Fruit fly (Drosophila melanogaster) Kc167 (cell line): Measurements from ENCODE around the gene Kots.

Experiments
- Myc ChIP-seq: fragments of >200 bp; optimal IDR thresholded peaks from 2 replicates; lab custom pipeline; 2017; ENCODE audit warnings: missing external identifiers
- Sin3A ChIP-seq: fragments of >200 bp; optimal IDR thresholded peaks from 2 replicates; lab custom pipeline; 2018; ENCODE audit warnings: missing external identifiers
- h ChIP-seq: fragments of >200 bp; optimal IDR thresholded peaks from 3 replicates; lab custom pipeline; 2018; ENCODE audit warnings: missing external identifiers
- insv ChIP-seq: fragments of >200 bp; optimal IDR thresholded peaks from 3 replicates; lab custom pipeline; 2018; ENCODE audit warnings: missing external identifiers
- psq ChIP-seq: fragments of >200 bp; optimal IDR thresholded peaks from 2 replicates; lab custom pipeline; 2017; ENCODE audit warnings: missing external identifiers
- ttk ChIP-seq: sonication (Bioruptor generic); optimal IDR thresholded peaks from 2 replicates; lab custom pipeline; 2017; ENCODE audit warnings: missing external identifiers

The Kots gene

dm6 chr3R:13964074-13964473 lies at the start of gene Kots:
Gene Kots, minus strand, starts transcription at chr3R:13964174.
- TF ChIP-seq h (lab: Kevin White, UChicago) (no peak), psq (lab: Kevin White, UChicago) (no peak), Myc (lab: Kevin White, UChicago) (no peak), Sin3A (lab: Kevin White, UChicago) (no peak), ttk (lab: Kevin White, UChicago) (no peak), insv (lab: Kevin White, UChicago) (no peak)

dm6 chr3R:14012478-14013146 lies 48.6 kb upstream of the Kots start:
- TF ChIP-seq Myc (lab: Kevin White, UChicago): no peak
- no peak for TF ChIP-seq psq (lab: Kevin White, UChicago)

dm6 chr3R:14011629-14012028 lies 47.7 kb upstream of the Kots start:
- TF ChIP-seq Sin3A (lab: Kevin White, UChicago): no peak
- no peak for TF ChIP-seq psq (lab: Kevin White, UChicago)
- no peak for TF ChIP-seq ttk (lab: Kevin White, UChicago)
- no peak for TF ChIP-seq Myc (lab: Kevin White, UChicago)
- TF ChIP-seq h (lab: Kevin White, UChicago): no peak
- no peak for TF ChIP-seq insv (lab: Kevin White, UChicago)

- TF ChIP-seq psq (lab: Kevin White, UChicago) (no peak), h (lab: Kevin White, UChicago) (no peak), insv (lab: Kevin White, UChicago) (no peak)
Observed at dm6 chr3R:14011175-14011574, 47.2 kb upstream of the Kots start.

- TF ChIP-seq Sin3A (lab: Kevin White, UChicago) (no peak), ttk (lab: Kevin White, UChicago) (no peak), h (lab: Kevin White, UChicago) (no peak), Myc (lab: Kevin White, UChicago) (no peak), psq (lab: Kevin White, UChicago) (no peak), insv (lab: Kevin White, UChicago) (no peak)
Observed at dm6 chr3R:14009643-14010042, 45.7 kb upstream of the Kots start.

- TF ChIP-seq h (lab: Kevin White, UChicago) (no peak), ttk (lab: Kevin White, UChicago) (no peak), psq (lab: Kevin White, UChicago) (no peak), insv (lab: Kevin White, UChicago) (no peak), Sin3A (lab: Kevin White, UChicago) (no peak), Myc (lab: Kevin White, UChicago) (no peak)
Observed at dm6 chr3R:14008854-14009253, 44.9 kb upstream of the Kots start.

dm6 chr3R:14007550-14007949 lies 43.6 kb upstream of the Kots start:
- TF ChIP-seq ttk (lab: Kevin White, UChicago) (no peak), h (lab: Kevin White, UChicago) (no peak), Sin3A (lab: Kevin White, UChicago) (no peak), Myc (lab: Kevin White, UChicago) (no peak), psq (lab: Kevin White, UChicago) (no peak), insv (lab: Kevin White, UChicago) (no peak)

- TF ChIP-seq h (lab: Kevin White, UChicago) (no peak), Sin3A (lab: Kevin White, UChicago) (no peak), psq (lab: Kevin White, UChicago) (no peak), Myc (lab: Kevin White, UChicago) (no peak), insv (lab: Kevin White, UChicago) (no peak), ttk (lab: Kevin White, UChicago) (no peak)
Observed at dm6 chr3R:14006893-14007255, 42.9 kb upstream of the Kots start.

- TF ChIP-seq insv (lab: Kevin White, UChicago) (no peak), Myc (lab: Kevin White, UChicago) (no peak), psq (lab: Kevin White, UChicago) (no peak), h (lab: Kevin White, UChicago) (no peak)
Observed at dm6 chr3R:14006224-14006892, 42.4 kb upstream of the Kots start.

dm6 chr3R:14005152-14005551 lies 41.2 kb upstream of the Kots start:
- TF ChIP-seq psq (lab: Kevin White, UChicago) (no peak), h (lab: Kevin White, UChicago) (no peak), Sin3A (lab: Kevin White, UChicago) (no peak), Myc (lab: Kevin White, UChicago) (no peak), insv (lab: Kevin White, UChicago) (no peak), ttk (lab: Kevin White, UChicago) (no peak)

dm6 chr3R:14003845-14004244 lies 39.9 kb upstream of the Kots start:
- TF ChIP-seq Myc (lab: Kevin White, UChicago): no peak
- no peak for TF ChIP-seq ttk (lab: Kevin White, UChicago)
- TF ChIP-seq h (lab: Kevin White, UChicago): no peak
- no peak for TF ChIP-seq psq (lab: Kevin White, UChicago)
- TF ChIP-seq insv (lab: Kevin White, UChicago): no peak
- no peak for TF ChIP-seq Sin3A (lab: Kevin White, UChicago)
